Worm (Caenorhabditis elegans): ENCODE results near the gene Y68A4A.10.

Gene Y68A4A.10

DNA sequence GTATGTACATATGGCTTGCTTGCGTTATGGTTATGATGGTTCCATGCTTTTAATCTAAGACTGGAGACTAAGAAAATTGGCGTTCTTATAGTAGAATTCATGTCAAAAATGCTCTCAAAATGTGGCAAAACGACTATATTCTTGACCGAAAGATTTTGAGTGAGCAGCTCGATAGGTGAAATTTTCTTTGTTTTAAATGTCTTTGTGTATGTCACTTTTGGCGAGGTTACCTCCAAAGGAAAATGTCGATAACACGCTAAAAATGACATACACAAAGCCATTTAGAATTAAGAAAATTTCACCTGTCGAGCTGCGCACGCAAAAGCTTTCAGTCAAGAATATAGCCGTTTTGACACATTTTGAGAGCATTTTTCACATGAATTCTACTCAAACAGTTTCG is 34.5 kb upstream of the Y68A4A.10 start, which contains the start of gene srz-66:
srz-66 (minus strand) TSS at position 101 of the 400 bp plus-strand sequence.
- TF ChIP-seq unc-42 (tag; optimal IDR thresholded peaks at IDR 0.05) (no peak), ahr-1 (tag; optimal IDR thresholded peaks at IDR 0.05) (no peak), dve-1 (tag; optimal IDR thresholded peaks at IDR 0.05) (no peak), elt-2 (tag; optimal IDR thresholded peaks at IDR 0.05) (no peak), F13H6.1 (tag; optimal IDR thresholded peaks at IDR 0.05) (no peak), mec-3 (tag; optimal IDR thresholded peaks at IDR 0.05; ENCODE audit: borderline replicate concordance) (no peak), lin-11 (tag; optimal IDR thresholded peaks at IDR 0.05) (no peak), ceh-34 (tag; optimal IDR thresholded peaks at IDR 0.05) (no peak), ama-1 (optimal IDR thresholded peaks at IDR 0.05) (no peak), dmd-4 (tag; optimal IDR thresholded peaks at IDR 0.05; ENCODE audit: borderline replicate concordance) (no peak), nhr-232 (tag; optimal IDR thresholded peaks at IDR 0.05) (no peak), unc-86 (tag; optimal IDR thresholded peaks at IDR 0.05) (no peak), K02D7.2 (tag; optimal IDR thresholded peaks at IDR 0.05) (no peak), nfya-1 (tag; optimal IDR thresholded peaks at IDR 0.05) (no peak), ceh-24 (tag; optimal IDR thresholded peaks at IDR 0.05) (no peak), lim-6 (tag; optimal IDR thresholded peaks at IDR 0.05) (no peak), ceh-19 (GFP tag; optimal IDR thresholded peaks at IDR 0.05) (no peak), npax-4 (tag; optimal IDR thresholded peaks at IDR 0.05) (no peak)

DNA sequence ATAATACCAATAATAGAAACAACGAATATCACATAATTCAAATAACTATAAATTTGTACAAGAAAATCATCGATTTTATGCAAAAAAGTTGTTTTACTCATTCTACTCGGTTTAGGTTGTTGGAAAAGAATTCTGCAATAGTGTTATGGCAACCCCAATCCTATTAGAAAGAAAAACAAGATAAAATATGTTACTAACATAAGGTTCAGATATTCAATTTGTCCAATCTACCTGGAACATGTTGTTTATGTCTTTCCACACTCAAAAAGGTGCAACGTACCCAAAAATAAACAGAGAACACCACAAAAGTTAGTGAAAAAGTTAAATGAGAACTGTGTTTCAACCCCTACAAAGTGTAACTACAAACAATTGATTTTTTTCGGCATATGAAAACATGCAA is 31.1 kb upstream of the Y68A4A.10 start, which contains the start of gene srw-51:
srw-51 (minus strand) TSS at position 101 of the 400 bp plus-strand sequence.
- TF ChIP-seq hlh-15 (tag; optimal IDR thresholded peaks at IDR 0.05) (no peak), unc-86 (tag; optimal IDR thresholded peaks at IDR 0.05) (no peak), pax-1 (tag; optimal IDR thresholded peaks at IDR 0.05) (no peak), rnt-1 (tag; optimal IDR thresholded peaks at IDR 0.05) (no peak), syd-9 (tag; optimal IDR thresholded peaks at IDR 0.05) (no peak), ceh-24 (tag; optimal IDR thresholded peaks at IDR 0.05) (no peak), ceh-14 (tag; optimal IDR thresholded peaks at IDR 0.05) (no peak)

DNA sequence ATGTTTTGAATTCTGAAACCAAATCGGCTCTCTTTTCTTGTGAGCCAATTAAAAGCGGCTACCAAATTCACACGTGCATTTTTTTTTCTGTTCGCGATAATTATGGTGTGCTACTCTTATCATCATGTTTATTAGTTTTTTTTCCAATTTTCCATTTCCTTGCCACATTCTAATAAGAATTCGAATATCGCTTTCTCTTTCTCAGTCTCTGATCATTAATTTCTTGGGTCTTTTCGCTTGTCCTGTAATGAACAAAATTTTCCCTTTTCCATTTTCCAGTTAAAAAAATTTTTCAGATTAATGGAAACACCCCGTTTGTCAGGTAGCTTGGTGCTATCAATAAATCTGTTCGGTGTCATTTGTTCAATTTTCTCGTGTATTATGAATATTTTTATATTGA is 30.4 kb upstream of the Y68A4A.10 start, which contains the start of gene srbc-26:
srbc-26 (plus strand) TSS at position 301 of the 400 bp plus-strand sequence.
- TF ChIP-seq unc-55 (GFP tag; optimal IDR thresholded peaks at IDR 0.05) = no peak
- no peak for TF ChIP-seq lim-6 (tag; optimal IDR thresholded peaks at IDR 0.05)

DNA sequence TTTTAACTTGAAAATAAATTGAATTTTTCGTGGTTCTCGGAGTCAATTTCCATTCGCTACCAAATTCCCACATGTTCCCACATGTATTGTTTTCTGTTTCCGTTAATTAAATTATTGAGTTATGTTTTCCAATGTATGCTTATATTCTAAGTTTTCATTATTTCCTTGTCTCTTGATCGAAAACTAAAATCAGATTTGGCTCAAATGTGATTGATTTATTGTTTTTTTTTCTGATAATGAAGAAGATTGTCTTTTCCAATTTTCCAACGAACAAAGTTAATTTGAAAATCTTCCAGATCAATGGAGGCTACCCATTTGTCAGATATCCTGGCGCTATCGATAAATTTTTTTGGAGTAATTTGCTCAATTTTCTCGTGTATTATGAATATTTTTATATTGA is 28.2 kb upstream of the Y68A4A.10 start, which contains the start of gene srbc-25:
srbc-25 (plus strand) TSS at position 301 of the 400 bp plus-strand sequence.
- TF ChIP-seq C08G9.2 (tag; optimal IDR thresholded peaks at IDR 0.05) = no peak
- no peak for TF ChIP-seq mec-3 (tag; optimal IDR thresholded peaks at IDR 0.05; ENCODE audit: borderline replicate concordance)
- no peak for TF ChIP-seq ceh-19 (GFP tag; optimal IDR thresholded peaks at IDR 0.05)
- no peak for TF ChIP-seq ceh-31 (tag; optimal IDR thresholded peaks at IDR 0.05)
- TF ChIP-seq ceh-9 (tag; optimal IDR thresholded peaks at IDR 0.05) = no peak
- TF ChIP-seq ceh-18 (tag; optimal IDR thresholded peaks at IDR 0.05) = no peak
- no peak for TF ChIP-seq ztf-16 (tag; optimal IDR thresholded peaks at IDR 0.05)
- TF ChIP-seq nfya-1 (tag; optimal IDR thresholded peaks at IDR 0.05) = no peak
- TF ChIP-seq ceh-30 (tag; optimal IDR thresholded peaks at IDR 0.05) = no peak
- no peak for TF ChIP-seq hlh-6 (tag; optimal IDR thresholded peaks at IDR 0.05)
- no peak for TF ChIP-seq npax-4 (tag; optimal IDR thresholded peaks at IDR 0.05)
- TF ChIP-seq pha-4 (tag; optimal IDR thresholded peaks at IDR 0.05) = no peak
- no peak for TF ChIP-seq eyg-1 (tag; optimal IDR thresholded peaks at IDR 0.05)
- TF ChIP-seq pha-2 (tag; optimal IDR thresholded peaks at IDR 0.05) = no peak
- TF ChIP-seq ets-4 (tag; optimal IDR thresholded peaks at IDR 0.05) = no peak
- no peak for TF ChIP-seq pat-9 (tag; optimal IDR thresholded peaks at IDR 0.05)
- TF ChIP-seq K09A11.1 (tag; optimal IDR thresholded peaks at IDR 0.05; ENCODE audit: insufficient read depth) = no peak
- no peak for TF ChIP-seq hlh-30 (tag; optimal IDR thresholded peaks at IDR 0.05; ENCODE audit: insufficient read depth)
- TF ChIP-seq ttx-3 (tag; optimal IDR thresholded peaks at IDR 0.05) = no peak

Data from whole organism, late embryonic.